Worm (Caenorhabditis elegans) whole organism, L2 larva: ENCODE data around the gene sars-1.

Source experiments
- R02D3.7 ChIP-seq: fragments of 150-350 bp; optimal IDR thresholded peaks from 2 replicates; lab custom pipeline; 2014; ENCODE audit warnings: missing biosample characterization, missing genetic modification characterization
- nhr-23 ChIP-seq: fragments of 150-350 bp; optimal IDR thresholded peaks from 2 replicates; lab custom pipeline; 2014; ENCODE audit warnings: missing biosample characterization, missing genetic modification reagents, missing genetic modification characterization

DNA sequence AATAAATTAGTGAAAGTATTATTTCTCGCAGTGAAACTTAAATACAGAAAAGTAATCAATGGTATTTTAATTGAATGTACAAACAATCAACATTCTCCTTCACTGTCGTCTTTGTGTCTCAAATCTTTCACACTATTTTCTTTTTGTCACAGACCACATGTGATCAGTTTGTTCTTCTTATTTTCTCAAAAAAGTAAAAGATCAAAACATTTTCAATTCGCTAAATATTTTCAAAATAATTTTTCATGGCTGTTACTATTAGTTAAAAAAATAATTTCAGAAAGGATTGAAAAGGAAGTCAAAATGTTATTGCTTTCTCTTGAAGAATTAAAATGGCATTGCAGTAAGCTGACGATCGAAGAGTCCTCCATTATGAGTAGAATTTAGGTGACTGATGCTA, 37.3 kb downstream of the sars-1 start, which contains the start of gene dhs-31:
- no peak for TF ChIP-seq R02D3.7 (tag; lab: Kevin White, UChicago)
- TF ChIP-seq nhr-23 (tag; lab: Kevin White, UChicago), result no peak
